Fruit fly (Drosophila melanogaster) whole organism: ENCODE results near the gene CG31140.
A peak's percentile ranks its signal among the peaks of the same experiment; 100 is the strongest.

Source experiments
- CG8478 ChIP-seq: fragments of >200 bp; optimal IDR thresholded peaks from 2 replicates; lab custom pipeline; 2018; ENCODE audit warnings: inconsistent platforms
- Dll ChIP-seq: fragments of >200 bp; optimal IDR thresholded peaks from 2 replicates; lab custom pipeline; 2017
- EcR ChIP-seq, 2 experiments: fragments of >200 bp; optimal IDR thresholded peaks; 2 replicates each; lab custom pipeline; 2017; ENCODE audit warnings: missing biosample characterization in 2 of 2, missing genetic modification characterization in 2 of 2, missing genetic modification reagents in 2 of 2
- pan ChIP-seq: fragments of >200 bp; optimal IDR thresholded peaks from 2 replicates; lab custom pipeline; 2017
- psq ChIP-seq: fragments of >200 bp; optimal IDR thresholded peaks from 2 replicates; lab custom pipeline; 2017
- usp ChIP-seq: fragments of >200 bp; optimal IDR thresholded peaks from 2 replicates; lab custom pipeline; 2017; ENCODE audit warnings: missing biosample characterization, missing genetic modification characterization, mixed read lengths

CG31140 gene

DNA sequence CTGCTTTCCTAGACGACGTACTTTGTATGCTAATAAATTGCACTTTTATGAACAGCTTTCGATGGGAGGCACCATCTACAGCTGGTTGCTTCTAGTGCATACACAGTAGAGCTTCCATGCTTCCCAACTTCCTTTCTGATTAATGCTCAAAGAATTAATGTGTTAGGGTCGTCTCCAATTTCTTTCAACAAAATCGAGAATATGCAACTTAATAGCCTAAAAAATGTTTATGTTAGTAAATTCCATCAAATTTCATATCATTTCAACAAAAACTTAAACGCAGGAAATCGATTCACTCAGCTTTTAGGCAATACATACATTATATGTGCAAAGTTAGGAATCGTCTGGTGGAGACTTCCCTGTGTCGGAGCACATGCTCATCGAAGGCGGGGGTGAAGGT, 61.1 kb downstream of the CG31140 start:
- TF ChIP-seq CG8478 (lab: Kevin White, UChicago), result no peak
- TF ChIP-seq psq (lab: Kevin White, UChicago), result no peak
- no peak for TF ChIP-seq pan (lab: Kevin White, UChicago)
- TF ChIP-seq usp, result no peak
- no peak for TF ChIP-seq EcR (GFP tag; optimal IDR thresholded peaks at IDR 0.05; lab: Kevin White, UChicago)
- no peak for TF ChIP-seq Dll

DNA sequence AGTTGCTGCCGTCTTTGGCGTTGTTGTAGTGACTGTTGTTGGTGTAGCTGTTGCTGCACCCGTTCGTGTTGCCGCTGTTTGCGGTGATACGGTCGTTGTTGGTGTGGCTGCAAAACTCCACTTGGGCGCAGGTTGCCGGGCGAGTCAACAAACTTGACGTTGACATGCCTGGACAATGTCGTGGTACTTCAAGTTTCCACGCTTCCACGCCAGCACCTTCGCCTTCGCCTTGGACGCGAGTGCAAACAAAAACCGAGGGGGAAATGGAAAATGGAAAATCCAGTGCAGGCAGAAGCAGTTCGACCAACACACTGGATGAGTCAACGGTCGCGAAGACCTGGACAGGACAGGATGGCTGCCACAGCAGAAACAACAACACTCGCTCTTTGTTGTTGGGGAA, 61.7 kb downstream of the CG31140 start:
- TF ChIP-seq CG8478 (lab: Kevin White, UChicago) (no peak), EcR (GFP tag; optimal IDR thresholded peaks at IDR 0.05; lab: Kevin White, UChicago) (peak in 1 of 2 experiments; percentile 72)

DNA sequence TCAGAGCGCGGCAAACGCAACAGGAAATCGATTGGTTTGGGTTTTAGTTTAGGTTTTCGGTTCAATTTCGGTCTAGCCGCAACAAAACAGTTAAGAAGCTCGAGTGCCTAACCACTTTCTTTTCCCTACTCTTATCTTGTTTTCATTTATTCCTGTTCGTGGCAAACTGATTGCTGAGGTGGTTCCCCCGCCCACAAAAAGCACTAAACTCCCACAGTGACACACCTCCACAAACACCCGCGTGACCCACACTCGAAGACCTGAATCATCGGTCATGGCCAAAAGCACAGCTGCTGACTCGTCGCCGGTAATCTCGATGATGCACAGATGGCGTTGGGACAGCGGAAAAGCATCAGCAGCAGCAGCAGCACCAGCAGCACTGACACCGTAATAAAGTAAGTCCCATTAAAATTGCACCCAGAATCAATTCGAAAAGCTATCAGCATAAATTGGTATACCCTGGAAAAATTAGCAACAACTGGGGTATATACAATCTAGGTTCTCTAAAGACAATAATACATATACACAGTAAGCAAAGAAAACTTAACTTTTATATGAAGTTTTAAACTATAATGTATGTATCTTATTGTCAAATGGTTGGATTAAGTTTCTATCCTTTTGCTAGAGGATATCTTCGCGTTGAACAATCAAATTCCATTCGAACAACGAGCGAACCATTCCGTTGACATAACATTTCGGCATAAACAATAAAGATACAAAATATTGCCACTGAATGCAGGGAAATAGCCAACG, 62.9 kb downstream of the CG31140 start:
- TF ChIP-seq Dll, result no peak
- TF ChIP-seq CG8478 (lab: Kevin White, UChicago), result no peak
- TF ChIP-seq psq (lab: Kevin White, UChicago), result no peak
- TF ChIP-seq usp, result no peak
- TF ChIP-seq EcR (GFP tag; optimal IDR thresholded peaks at IDR 0.05; lab: Kevin White, UChicago), result no peak
- TF ChIP-seq pan (lab: Kevin White, UChicago), result no peak

DNA sequence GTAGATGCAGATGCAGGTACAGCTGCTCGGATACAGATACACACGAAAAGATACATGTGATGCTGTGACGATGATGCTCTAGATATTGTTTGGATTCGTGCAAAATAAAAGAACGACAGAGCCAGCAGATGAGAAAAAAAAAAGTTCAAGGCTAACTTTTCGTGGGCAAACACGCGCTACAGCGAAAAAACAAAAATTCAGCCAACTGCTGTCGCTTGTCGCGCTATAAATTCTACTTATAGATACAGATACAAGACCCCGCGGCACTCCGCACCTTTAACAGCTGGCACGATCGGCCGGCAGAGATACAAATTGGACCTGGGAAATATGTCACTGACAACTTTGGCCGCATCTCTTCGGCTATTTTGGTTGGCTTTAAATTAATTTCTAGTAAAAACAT, 63.5 kb downstream of the CG31140 start:
- TF ChIP-seq Dll, result no peak
- TF ChIP-seq EcR (GFP tag; optimal IDR thresholded peaks at IDR 0.05; lab: Kevin White, UChicago), result no peak
- TF ChIP-seq pan (lab: Kevin White, UChicago), result no peak
- no peak for TF ChIP-seq CG8478 (lab: Kevin White, UChicago)
- TF ChIP-seq usp, result no peak
- no peak for TF ChIP-seq psq (lab: Kevin White, UChicago)

DNA sequence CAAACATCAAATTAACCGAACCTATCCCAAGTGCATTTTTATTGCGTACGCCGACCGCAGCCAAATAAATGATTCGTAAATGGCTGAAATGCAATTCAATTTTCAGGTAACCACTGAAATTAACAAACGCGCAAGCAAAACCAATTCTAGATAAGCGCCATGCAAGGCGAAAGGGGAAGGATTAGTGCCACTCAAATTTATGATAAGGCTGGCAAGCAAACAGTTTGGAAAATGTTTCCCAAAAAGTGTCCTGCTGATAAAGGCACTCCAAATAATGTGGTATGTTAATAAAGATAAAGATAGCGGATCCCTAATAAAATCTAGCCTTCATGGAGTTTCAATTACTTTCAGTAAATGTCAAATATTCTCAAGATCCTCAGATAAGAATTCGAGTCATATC, 64.2 kb downstream of the CG31140 start:
- no peak for TF ChIP-seq CG8478 (lab: Kevin White, UChicago)
- TF ChIP-seq usp, result no peak
- no peak for TF ChIP-seq EcR (GFP tag; optimal IDR thresholded peaks at IDR 0.05; lab: Kevin White, UChicago)
- no peak for TF ChIP-seq psq (lab: Kevin White, UChicago)
- no peak for TF ChIP-seq Dll
- no peak for TF ChIP-seq pan (lab: Kevin White, UChicago)

DNA sequence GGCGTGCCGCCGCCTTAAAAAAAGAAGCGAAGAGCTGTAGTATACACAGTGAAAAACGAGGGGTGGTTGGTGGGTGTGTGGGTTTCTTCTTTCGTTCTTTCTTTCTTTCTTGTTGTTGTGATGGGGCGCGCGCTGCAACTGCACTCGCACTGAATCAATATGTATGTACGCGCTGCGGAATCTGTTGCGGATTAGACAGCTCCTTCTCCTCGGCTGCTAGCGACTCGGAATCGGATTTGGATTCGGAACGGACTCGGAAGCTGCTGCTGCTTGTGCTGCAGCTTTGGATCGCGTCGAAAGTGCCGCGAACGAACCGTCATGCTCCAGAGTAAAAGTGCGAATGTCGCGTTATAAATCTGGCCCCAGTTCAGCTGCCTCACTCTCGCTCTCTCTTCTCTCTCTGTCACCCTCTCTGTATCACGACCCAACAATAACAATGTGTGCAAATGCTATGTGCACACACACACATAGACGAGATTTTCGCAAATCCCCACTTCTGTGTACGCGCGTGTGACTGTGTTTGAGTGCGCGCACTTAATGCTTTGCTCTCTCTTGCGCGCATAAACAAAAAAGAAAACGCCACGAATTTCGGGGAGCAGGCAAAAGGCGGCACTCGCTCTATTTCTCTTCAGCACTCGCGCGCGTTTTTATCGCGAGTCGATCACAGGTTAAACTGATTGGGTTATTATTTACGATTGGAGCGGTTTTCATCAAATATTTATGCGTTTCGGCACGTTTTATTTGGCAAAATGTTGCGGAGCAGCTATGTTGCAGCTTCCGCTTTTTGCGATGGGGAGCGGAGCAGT, 68.2 kb downstream of the CG31140 start:
- no peak for TF ChIP-seq usp
- peak; percentile 2 for TF ChIP-seq CG8478 (lab: Kevin White, UChicago)

DNA sequence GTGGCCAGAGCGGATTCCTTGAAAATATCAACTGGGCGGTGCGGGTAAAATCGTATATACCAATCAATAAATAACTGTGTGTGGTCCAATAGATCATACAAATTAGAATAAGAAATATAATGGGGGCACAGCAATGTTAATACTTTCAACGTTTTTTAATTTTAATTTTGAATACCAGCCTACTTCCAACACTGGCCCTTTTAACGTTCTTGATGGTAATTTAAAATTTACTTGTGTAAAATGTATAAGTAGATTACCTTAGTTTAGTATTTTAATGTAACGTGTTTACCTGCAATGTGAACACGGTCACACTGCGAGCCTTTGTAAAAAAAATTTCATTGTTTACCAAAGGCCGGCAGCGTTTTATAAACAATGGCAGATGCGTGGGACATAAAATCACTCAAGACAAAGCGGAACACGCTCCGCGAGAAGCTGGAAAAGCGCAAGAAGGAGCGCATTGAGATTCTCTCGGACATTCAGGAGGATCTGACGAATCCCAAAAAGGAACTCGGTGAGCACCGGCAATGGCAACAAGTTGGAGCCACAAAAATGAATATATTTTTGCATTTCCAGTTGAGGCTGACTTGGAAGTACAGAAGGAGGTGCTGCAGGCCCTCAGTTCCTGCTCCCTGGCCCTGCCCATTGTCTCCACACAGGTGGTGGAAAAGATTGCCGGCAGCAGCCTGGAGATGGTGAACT, 69.0 kb downstream of the CG31140 start, which contains the start of the genes KrT95D and Mettl3:
Gene KrT95D, minus strand, starts transcription at position 3 of the 699 bp plus-strand sequence.
Gene Mettl3, plus strand, starts transcription at position 333 of the 699 bp plus-strand sequence.
- TF ChIP-seq usp, result no peak
- TF ChIP-seq CG8478 (lab: Kevin White, UChicago), result no peak
- no peak for TF ChIP-seq pan (lab: Kevin White, UChicago)
- TF ChIP-seq Dll, result no peak
- no peak for TF ChIP-seq EcR (GFP tag; optimal IDR thresholded peaks at IDR 0.05; lab: Kevin White, UChicago)
- no peak for TF ChIP-seq psq (lab: Kevin White, UChicago)
